Worm (Caenorhabditis elegans) whole organism, L3 larva: ENCODE measurements around the gene pnc-1.
A peak's percentile ranks its signal among the peaks of the same experiment; 100 is the strongest.

ENCODE experiments used
- ZK546.5 ChIP-seq: sonication (generic microtip); optimal IDR thresholded peaks from 2 replicates; lab custom pipeline; 2017; ENCODE audit warnings: missing biosample characterization, missing genetic modification characterization
- aly-2 ChIP-seq: fragments of 150-350 bp; optimal IDR thresholded peaks from 2 replicates; lab custom pipeline; 2014; ENCODE audit warnings: missing biosample characterization, missing genetic modification characterization
- ama-1 ChIP-seq: fragments of 150-350 bp; optimal IDR thresholded peaks from 2 replicates; lab custom pipeline; 2018
- ceh-16 ChIP-seq: sonication (generic microtip); optimal IDR thresholded peaks from 2 replicates; lab custom pipeline; 2017; ENCODE audit warnings: missing biosample characterization, missing genetic modification characterization
- ceh-28 ChIP-seq: fragments of 150-350 bp; optimal IDR thresholded peaks from 2 replicates; lab custom pipeline; 2014; ENCODE audit warnings: missing biosample characterization, missing genetic modification reagents, missing genetic modification characterization
- ceh-9 ChIP-seq: sonication (generic microtip); optimal IDR thresholded peaks from 2 replicates; lab custom pipeline; 2018; ENCODE audit warnings: missing biosample characterization, missing genetic modification characterization
- daf-12 ChIP-seq: fragments of 150-350 bp; optimal IDR thresholded peaks from 2 replicates; lab custom pipeline; 2014; ENCODE audit warnings: missing biosample characterization, missing genetic modification reagents, missing genetic modification characterization
- egl-27 ChIP-seq: sonication (generic microtip); optimal IDR thresholded peaks from 4 replicates; lab custom pipeline; 2017; ENCODE audit warnings: missing biosample characterization, missing genetic modification reagents, missing genetic modification characterization
- egl-5 ChIP-seq: fragments of 150-350 bp; optimal IDR thresholded peaks from 2 replicates; lab custom pipeline; 2017; ENCODE audit warnings: missing biosample characterization, missing genetic modification reagents, missing genetic modification characterization, inconsistent platforms
- elt-1 ChIP-seq: fragments of 150-350 bp; optimal IDR thresholded peaks from 2 replicates; lab custom pipeline; 2014; ENCODE audit warnings: missing biosample characterization, missing genetic modification characterization
- elt-2 ChIP-seq: sonication (generic microtip); optimal IDR thresholded peaks from 2 replicates; lab custom pipeline; 2016; ENCODE audit warnings: missing genetic modification reagents, mild to moderate bottlenecking, missing genetic modification characterization, missing compliant biosample characterization
- elt-3 ChIP-seq, 3 experiments: fragments of 150-350 bp in 1 of 3; sonication (generic microtip) in 2 of 3; optimal IDR thresholded peaks; 2 replicates in 2 of 3; 4 replicates in 1 of 3; lab custom pipeline; 2014 to 2017; ENCODE audit warnings: missing biosample characterization in 3 of 3, missing genetic modification characterization in 3 of 3
- eor-1 ChIP-seq, 2 experiments: fragments of 150-350 bp; optimal IDR thresholded peaks; 2 replicates each; lab custom pipeline; 2014 to 2018; ENCODE audit warnings: missing biosample characterization in 2 of 2, missing genetic modification characterization in 2 of 2
- fkh-10 ChIP-seq: sonication (generic microtip); optimal IDR thresholded peaks from 2 replicates; lab custom pipeline; 2017; ENCODE audit warnings: missing biosample characterization, missing genetic modification reagents, missing genetic modification characterization
- fkh-2 ChIP-seq: fragments of 150-350 bp; optimal IDR thresholded peaks from 2 replicates; lab custom pipeline; 2014; ENCODE audit warnings: missing biosample characterization, missing genetic modification reagents, missing genetic modification characterization
- fos-1 ChIP-seq: fragments of 150-350 bp; optimal IDR thresholded peaks from 2 replicates; lab custom pipeline; 2014; ENCODE audit warnings: missing biosample characterization, missing genetic modification characterization
- hmg-11 ChIP-seq: sonication (generic microtip); optimal IDR thresholded peaks from 2 replicates; lab custom pipeline; 2016; ENCODE audit warnings: missing genetic modification characterization, missing compliant biosample characterization
- jun-1 ChIP-seq: fragments of 150-350 bp; optimal IDR thresholded peaks from 2 replicates; lab custom pipeline; 2014; ENCODE audit warnings: missing biosample characterization, missing genetic modification reagents, missing genetic modification characterization
- lin-15B ChIP-seq: fragments of 150-350 bp; optimal IDR thresholded peaks from 2 replicates; lab custom pipeline; 2014; ENCODE audit warnings: missing biosample characterization, missing genetic modification characterization
- lin-39 ChIP-seq: fragments of 150-350 bp; optimal IDR thresholded peaks from 2 replicates; lab custom pipeline; 2018; ENCODE audit warnings: missing biosample characterization, missing genetic modification reagents, missing genetic modification characterization
- lsy-12 ChIP-seq: sonication (generic microtip); optimal IDR thresholded peaks from 2 replicates; lab custom pipeline; 2016; ENCODE audit warnings: mild to moderate bottlenecking, missing genetic modification characterization, missing compliant biosample characterization
- mdl-1 ChIP-seq: fragments of 150-350 bp; optimal IDR thresholded peaks from 2 replicates; lab custom pipeline; 2014; ENCODE audit warnings: missing biosample characterization, missing genetic modification characterization
- mml-1 ChIP-seq: fragments of 150-350 bp; sonication (generic microtip); optimal IDR thresholded peaks from 3 replicates; lab custom pipeline; 2014; ENCODE audit warnings: missing biosample characterization, missing genetic modification characterization
- nfya-1 ChIP-seq: sonication (generic microtip); optimal IDR thresholded peaks from 2 replicates; lab custom pipeline; 2017; ENCODE audit warnings: missing genetic modification characterization, mild to moderate bottlenecking, missing compliant biosample characterization, antibody characterized with exemption, moderate library complexity; ENCODE audit not compliant: insufficient read depth
- nhr-11 ChIP-seq: fragments of 150-350 bp; optimal IDR thresholded peaks from 2 replicates; lab custom pipeline; 2014; ENCODE audit warnings: missing biosample characterization, missing genetic modification characterization
- nhr-12 ChIP-seq: fragments of 150-350 bp; optimal IDR thresholded peaks from 2 replicates; lab custom pipeline; 2014; ENCODE audit warnings: missing biosample characterization, missing genetic modification characterization
- nhr-23 ChIP-seq: fragments of 150-350 bp; optimal IDR thresholded peaks from 2 replicates; lab custom pipeline; 2014; ENCODE audit warnings: missing biosample characterization, missing genetic modification reagents, missing genetic modification characterization
- nhr-237 ChIP-seq: fragments of 150-350 bp; optimal IDR thresholded peaks from 2 replicates; lab custom pipeline; 2014; ENCODE audit warnings: missing biosample characterization, missing genetic modification characterization
- nhr-25 ChIP-seq: sonication (generic microtip); optimal IDR thresholded peaks from 2 replicates; lab custom pipeline; 2017; ENCODE audit warnings: missing biosample characterization, missing genetic modification characterization
- nhr-28 ChIP-seq: fragments of 150-350 bp; optimal IDR thresholded peaks from 2 replicates; lab custom pipeline; 2014; ENCODE audit warnings: missing biosample characterization, missing genetic modification characterization
- nhr-43 ChIP-seq: sonication (generic microtip); optimal IDR thresholded peaks from 2 replicates; lab custom pipeline; 2016; ENCODE audit warnings: mild to moderate bottlenecking, missing genetic modification characterization, missing compliant biosample characterization; ENCODE audit not compliant: poor library complexity, severe bottlenecking
- nhr-67 ChIP-seq: fragments of 150-350 bp; optimal IDR thresholded peaks from 2 replicates; lab custom pipeline; 2014; ENCODE audit warnings: missing biosample characterization, missing genetic modification characterization
- nhr-77 ChIP-seq: fragments of 150-350 bp; optimal IDR thresholded peaks from 2 replicates; lab custom pipeline; 2014; ENCODE audit warnings: missing biosample characterization, missing genetic modification characterization
- pha-4 ChIP-seq: fragments of 150-350 bp; optimal IDR thresholded peaks from 2 replicates; lab custom pipeline; 2014; ENCODE audit warnings: missing biosample characterization, missing genetic modification reagents, missing genetic modification characterization
- pqm-1 ChIP-seq: fragments of 150-350 bp; optimal IDR thresholded peaks from 2 replicates; lab custom pipeline; 2017; ENCODE audit warnings: missing biosample characterization, missing genetic modification characterization, inconsistent platforms
- sea-2 ChIP-seq: fragments of 150-350 bp; sonication (generic microtip); optimal IDR thresholded peaks from 4 replicates; lab custom pipeline; 2014; ENCODE audit warnings: missing biosample characterization, missing genetic modification reagents, missing genetic modification characterization
- skn-1 ChIP-seq: fragments of 150-350 bp; optimal IDR thresholded peaks from 2 replicates; lab custom pipeline; 2014; ENCODE audit warnings: missing biosample characterization, missing genetic modification characterization
- snpc-4 ChIP-seq: fragments of 150-350 bp; optimal IDR thresholded peaks from 2 replicates; lab custom pipeline; 2014; ENCODE audit warnings: missing biosample characterization, missing genetic modification characterization
- tbx-2 ChIP-seq: sonication (generic microtip); optimal IDR thresholded peaks from 2 replicates; lab custom pipeline; 2016; ENCODE audit warnings: mild to moderate bottlenecking, missing genetic modification characterization, missing compliant biosample characterization
- unc-39 ChIP-seq: sonication (generic microtip); optimal IDR thresholded peaks from 4 replicates; lab custom pipeline; 2017; ENCODE audit warnings: missing biosample characterization, missing genetic modification characterization
- unc-62 ChIP-seq: fragments of 150-350 bp; sonication (generic microtip); optimal IDR thresholded peaks from 4 replicates; lab custom pipeline; 2014; ENCODE audit warnings: missing biosample characterization, missing genetic modification reagents, missing genetic modification characterization
- zag-1 ChIP-seq: fragments of 150-350 bp; optimal IDR thresholded peaks from 2 replicates; lab custom pipeline; 2014; ENCODE audit warnings: missing biosample characterization, missing genetic modification characterization
- ztf-11 ChIP-seq: fragments of 150-350 bp; optimal IDR thresholded peaks from 2 replicates; lab custom pipeline; 2014; ENCODE audit warnings: missing biosample characterization, missing genetic modification characterization
- ztf-4 ChIP-seq: fragments of 150-350 bp; optimal IDR thresholded peaks from 2 replicates; lab custom pipeline; 2014; ENCODE audit warnings: missing biosample characterization, missing genetic modification characterization

pnc-1 gene

ce11 chrIV:183519-183918 lies 765 bp upstream of the pnc-1 start:
- TF ChIP-seq unc-39 (no peak), lsy-12 (tag; lab: Kevin White, UChicago) (no peak), pqm-1 (tag; lab: Kevin White, UChicago) (no peak), egl-27 (no peak), elt-2 (tag; lab: Kevin White, UChicago) (no peak), mml-1 (tag; lab: Kevin White, UChicago) (no peak), eor-1 (tag; optimal IDR thresholded peaks at IDR 0.05; lab: Kevin White, UChicago) (no peak), lin-39 (tag; lab: Kevin White, UChicago) (no peak), hmg-11 (no peak), nhr-28 (tag; lab: Kevin White, UChicago) (no peak), fos-1 (tag; lab: Kevin White, UChicago) (no peak), tbx-2 (tag; lab: Kevin White, UChicago) (no peak)

ce11 chrIV:186110-186509 lies 1.8 kb downstream of the pnc-1 start:
- TF ChIP-seq nhr-237 (tag; lab: Kevin White, UChicago), result no peak
- TF ChIP-seq lin-15B (tag; lab: Kevin White, UChicago), result peak; percentile 3

- TF ChIP-seq hmg-11, result no peak
- TF ChIP-seq elt-2 (tag; lab: Kevin White, UChicago), result peak; percentile 53
Measured at ce11 chrIV:187336-187735, 3.1 kb downstream of the pnc-1 start.

ce11 chrIV:189087-189486 lies 4.8 kb downstream of the pnc-1 start:
- TF ChIP-seq pha-4 (tag; lab: Kevin White, UChicago) (peak; percentile 50), unc-39 (no peak), elt-2 (tag; lab: Kevin White, UChicago) (peak; percentile 37)

ce11 chrIV:192046-192445 lies 7.8 kb downstream of the pnc-1 start, which contains the start of gene Y38C1AA.12:
TSS of gene Y38C1AA.12 (plus strand) at chrIV:192256.
- TF ChIP-seq unc-62 (GFP tag; lab: Kevin White, UChicago) (no peak), pqm-1 (tag; lab: Kevin White, UChicago) (peak; percentile 5), mdl-1 (tag; lab: Kevin White, UChicago) (no peak), lsy-12 (tag; lab: Kevin White, UChicago) (peak; percentile 65), ztf-11 (no peak), pha-4 (tag; lab: Kevin White, UChicago) (peak; percentile 95), lin-15B (tag; lab: Kevin White, UChicago) (peak; percentile 90), ZK546.5 (tag; lab: Kevin White, UChicago) (no peak), nhr-12 (tag; lab: Kevin White, UChicago) (no peak), eor-1 (tag; optimal IDR thresholded peaks at IDR 0.05; lab: Kevin White, UChicago) (peak in 1 of 2 experiments; percentile 36), tbx-2 (tag; lab: Kevin White, UChicago) (peak; percentile 32), nhr-11 (tag; lab: Kevin White, UChicago) (no peak), ceh-9 (no peak), nhr-67 (no peak), nhr-28 (tag; lab: Kevin White, UChicago) (no peak), hmg-11 (peak; percentile 64), zag-1 (tag; lab: Kevin White, UChicago) (no peak), ztf-4 (tag; lab: Kevin White, UChicago) (no peak), mml-1 (tag; lab: Kevin White, UChicago) (no peak), egl-27 (no peak), aly-2 (tag; lab: Kevin White, UChicago) (no peak), sea-2 (GFP tag; lab: Kevin White, UChicago) (no peak), nhr-237 (tag; lab: Kevin White, UChicago) (no peak), ama-1 (lab: Kevin White, UChicago) (no peak), elt-3 (tag; optimal IDR thresholded peaks at IDR 0.05; lab: Kevin White, UChicago) (no peak), nhr-25 (peak; percentile 53), ceh-28 (tag; lab: Kevin White, UChicago) (no peak), skn-1 (tag; lab: Kevin White, UChicago) (no peak), daf-12 (tag; lab: Kevin White, UChicago) (no peak), egl-5 (no peak), nhr-77 (tag; lab: Kevin White, UChicago) (peak; percentile 25), elt-2 (tag; lab: Kevin White, UChicago) (peak; percentile 33), ceh-16 (tag; lab: Kevin White, UChicago) (no peak), elt-1 (tag; lab: Kevin White, UChicago) (no peak), lin-39 (tag; lab: Kevin White, UChicago) (peak; percentile 64), snpc-4 (tag; lab: Kevin White, UChicago) (peak; percentile 86), nhr-43 (tag; lab: Kevin White, UChicago) (peak; percentile 94), jun-1 (no peak), nhr-23 (peak; percentile 85), nfya-1 (peak; percentile 74), fkh-10 (GFP tag; lab: Kevin White, UChicago) (no peak), fkh-2 (tag; lab: Kevin White, UChicago) (no peak)
